Worm (Caenorhabditis elegans): ENCODE data around the gene Y17G7B.3.

The Y17G7B.3 gene

ce11 chrII:11976727-11977259 is 12.0 kb upstream of the Y17G7B.3 start:
- no peak for TF ChIP-seq ref-1 (GFP tag; conservative IDR thresholded peaks at IDR 0.05)
- TF ChIP-seq ztf-23 (GFP tag; IDR thresholded peaks at IDR 0.05), result no peak
- TF ChIP-seq T22C8.4 (GFP tag; IDR thresholded peaks at IDR 0.05), result no peak
- TF ChIP-seq flt-1 (GFP tag; IDR thresholded peaks at IDR 0.05), result no peak
- TF ChIP-seq klf-2 (GFP tag; conservative IDR thresholded peaks at IDR 0.05), result no peak
- no peak for TF ChIP-seq cog-1 (tag; optimal IDR thresholded peaks at IDR 0.05)
- no peak for TF ChIP-seq tab-1 (GFP tag; IDR thresholded peaks at IDR 0.05)

ce11 chrII:11977363-11977762 is 11.5 kb upstream of the Y17G7B.3 start, which contains the start of gene Y17G7B.21:
Gene Y17G7B.21 (minus strand): TSS chrII:11977661.
- TF ChIP-seq klf-2 (GFP tag; conservative IDR thresholded peaks at IDR 0.05) (no peak), flt-1 (GFP tag; IDR thresholded peaks at IDR 0.05) (0 out of 2 replicates have a peak, but pooled peaks have one; percentile 50), T22C8.4 (GFP tag; IDR thresholded peaks at IDR 0.05) (no peak), cog-1 (tag; optimal IDR thresholded peaks at IDR 0.05) (no peak), ztf-23 (GFP tag; IDR thresholded peaks at IDR 0.05) (no peak), tab-1 (GFP tag; IDR thresholded peaks at IDR 0.05) (no peak), ref-1 (GFP tag; conservative IDR thresholded peaks at IDR 0.05) (no peak), ztf-29 (GFP tag; IDR thresholded peaks at IDR 0.05) (no peak)

ce11 chrII:11978478-11978877 is 10.3 kb upstream of the Y17G7B.3 start:
- TF ChIP-seq ref-1 (GFP tag; conservative IDR thresholded peaks at IDR 0.05), result no peak
- TF ChIP-seq cog-1 (tag; optimal IDR thresholded peaks at IDR 0.05), result no peak
- no peak for TF ChIP-seq klf-2 (GFP tag; conservative IDR thresholded peaks at IDR 0.05)
- no peak for TF ChIP-seq ztf-29 (GFP tag; IDR thresholded peaks at IDR 0.05)
- TF ChIP-seq tab-1 (GFP tag; IDR thresholded peaks at IDR 0.05), result no peak
- TF ChIP-seq med-1 (GFP tag; optimal IDR thresholded peaks at IDR 0.05; ENCODE audit: insufficient read depth), result no peak
- TF ChIP-seq ztf-23 (GFP tag; IDR thresholded peaks at IDR 0.05), result no peak
- TF ChIP-seq T22C8.4 (GFP tag; IDR thresholded peaks at IDR 0.05), result no peak

ce11 chrII:11978920-11979319 is 9.9 kb upstream of the Y17G7B.3 start:
- TF ChIP-seq cog-1 (tag; optimal IDR thresholded peaks at IDR 0.05), result no peak
- TF ChIP-seq ztf-29 (GFP tag; IDR thresholded peaks at IDR 0.05), result no peak
- no peak for TF ChIP-seq tab-1 (GFP tag; IDR thresholded peaks at IDR 0.05)
- no peak for TF ChIP-seq med-1 (GFP tag; optimal IDR thresholded peaks at IDR 0.05; ENCODE audit: insufficient read depth)
- TF ChIP-seq flt-1 (GFP tag; IDR thresholded peaks at IDR 0.05), result no peak
- TF ChIP-seq ztf-23 (GFP tag; IDR thresholded peaks at IDR 0.05), result no peak
- no peak for TF ChIP-seq T22C8.4 (GFP tag; IDR thresholded peaks at IDR 0.05)

- 0 out of 2 replicates have a peak, but pooled peaks have one; percentile 4 for TF ChIP-seq tab-1 (GFP tag; IDR thresholded peaks at IDR 0.05)
- TF ChIP-seq ref-1 (GFP tag; conservative IDR thresholded peaks at IDR 0.05), result no peak
Measured at ce11 chrII:11979449-11980095, 9.3 kb upstream of the Y17G7B.3 start, which contains the start of the genes ash-2 and Y17G7B.20. Gene ash-2 (plus strand): TSS chrII:11979838. Gene Y17G7B.20 (minus strand): TSS chrII:11979844.

- TF ChIP-seq cog-1 (tag; optimal IDR thresholded peaks at IDR 0.05), result peak; percentile 62
- 0 out of 2 replicates have a peak, but pooled peaks have one; percentile 8 for TF ChIP-seq tab-1 (GFP tag; IDR thresholded peaks at IDR 0.05)
- TF ChIP-seq flt-1 (GFP tag; IDR thresholded peaks at IDR 0.05), result peak; percentile 63
- peak; percentile 76 for TF ChIP-seq ztf-23 (GFP tag; IDR thresholded peaks at IDR 0.05)
- no peak for TF ChIP-seq ztf-29 (GFP tag; IDR thresholded peaks at IDR 0.05)
- TF ChIP-seq ref-1 (GFP tag; conservative IDR thresholded peaks at IDR 0.05), result no peak
- TF ChIP-seq T22C8.4 (GFP tag; IDR thresholded peaks at IDR 0.05), result no peak
- no peak for TF ChIP-seq klf-2 (GFP tag; conservative IDR thresholded peaks at IDR 0.05)
- TF ChIP-seq med-1 (GFP tag; optimal IDR thresholded peaks at IDR 0.05; ENCODE audit: insufficient read depth), result no peak
Measured at ce11 chrII:11980110-11980509, 8.7 kb upstream of the Y17G7B.3 start.

- TF ChIP-seq klf-2 (GFP tag; conservative IDR thresholded peaks at IDR 0.05) (no peak), ref-1 (GFP tag; conservative IDR thresholded peaks at IDR 0.05) (no peak), cog-1 (tag; optimal IDR thresholded peaks at IDR 0.05) (no peak), flt-1 (GFP tag; IDR thresholded peaks at IDR 0.05) (no peak)
Measured at ce11 chrII:11992701-11993100, 3.9 kb downstream of the Y17G7B.3 start, which contains the start of gene dhps-1. Gene dhps-1 (plus strand): TSS chrII:11993001.

ce11 chrII:11994940-11995339 is 6.1 kb downstream of the Y17G7B.3 start:
- TF ChIP-seq tab-1 (GFP tag; IDR thresholded peaks at IDR 0.05) (no peak), flt-1 (GFP tag; IDR thresholded peaks at IDR 0.05) (no peak), klf-2 (GFP tag; conservative IDR thresholded peaks at IDR 0.05) (no peak), ref-1 (GFP tag; conservative IDR thresholded peaks at IDR 0.05) (no peak), ztf-29 (GFP tag; IDR thresholded peaks at IDR 0.05) (no peak)

ce11 chrII:11998903-11999302 is 10.1 kb downstream of the Y17G7B.3 start, which contains the start of gene Y17G7B.23:
Gene Y17G7B.23 (plus strand): TSS chrII:11999203.
- no peak for TF ChIP-seq ztf-29 (GFP tag; IDR thresholded peaks at IDR 0.05)

ce11 chrII:12005981-12006380 is 17.2 kb downstream of the Y17G7B.3 start:
- TF ChIP-seq ref-1 (GFP tag; conservative IDR thresholded peaks at IDR 0.05) (no peak), klf-2 (GFP tag; conservative IDR thresholded peaks at IDR 0.05) (no peak), med-1 (GFP tag; optimal IDR thresholded peaks at IDR 0.05; ENCODE audit: insufficient read depth) (no peak), ztf-29 (GFP tag; IDR thresholded peaks at IDR 0.05) (no peak), flt-1 (GFP tag; IDR thresholded peaks at IDR 0.05) (no peak), ztf-23 (GFP tag; IDR thresholded peaks at IDR 0.05) (no peak), tab-1 (GFP tag; IDR thresholded peaks at IDR 0.05) (no peak), T22C8.4 (GFP tag; IDR thresholded peaks at IDR 0.05) (no peak), cog-1 (tag; optimal IDR thresholded peaks at IDR 0.05) (no peak)

Data from whole organism, midembryonic.